Fruit fly (Drosophila melanogaster) whole organism: ENCODE data around the gene eIF4H2.

Source experiments
- EcR ChIP-seq, 2 experiments: fragments of >200 bp; optimal IDR thresholded peaks; 2 replicates each; lab custom pipeline; 2017; ENCODE audit warnings: missing biosample characterization in 2 of 2, missing genetic modification characterization in 2 of 2, missing genetic modification reagents in 2 of 2
- psq ChIP-seq: fragments of >200 bp; optimal IDR thresholded peaks from 2 replicates; lab custom pipeline; 2017

DNA sequence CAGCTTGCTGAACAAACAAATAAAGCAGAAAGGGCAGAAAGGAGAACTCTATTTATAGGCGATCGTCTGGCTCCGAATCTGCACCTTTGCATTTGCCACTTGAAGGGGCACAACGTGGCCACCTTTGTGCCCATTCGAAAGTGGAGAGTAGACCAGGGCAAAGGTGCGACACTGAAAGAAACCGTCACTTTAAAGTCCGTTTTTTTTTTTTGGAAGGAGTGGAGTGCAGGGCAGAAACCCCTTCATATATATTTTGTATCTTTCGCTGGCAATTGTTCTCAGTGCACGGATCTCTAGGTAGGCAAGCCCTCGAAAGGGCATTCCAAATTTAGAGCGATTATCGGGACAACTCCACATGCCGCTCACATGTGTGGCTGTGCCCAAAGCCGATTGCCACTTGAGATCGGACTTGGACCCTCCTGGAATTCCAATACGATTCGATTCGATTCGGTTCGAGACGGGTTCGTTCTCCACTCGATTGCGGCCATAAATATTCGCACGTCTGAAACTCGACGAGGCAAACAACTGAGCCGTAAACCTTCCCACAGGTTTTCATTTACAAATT lies 44.3 kb downstream of the eIF4H2 start:
- TF ChIP-seq psq (lab: Kevin White, UChicago): no peak
- no peak for TF ChIP-seq EcR (GFP tag; optimal IDR thresholded peaks at IDR 0.05; lab: Kevin White, UChicago)
